Worm (Caenorhabditis elegans) whole organism, midembryonic: ENCODE data around the gene glp-1.

Experiments used
- T22C8.4 ChIP-seq: fragments of 200-800 bp; sonication (Bioruptor generic); IDR thresholded peaks from 2 replicates; pipeline ENCODE4 v1.3.6; 2022; ENCODE audit warnings: missing genetic modification characterization, missing compliant biosample characterization
- cog-1 ChIP-seq: sonication (generic microtip); optimal IDR thresholded peaks from 2 replicates; lab custom pipeline; 2016; ENCODE audit warnings: missing genetic modification characterization, missing compliant biosample characterization
- flt-1 ChIP-seq: fragments of 200-800 bp; sonication (Bioruptor generic); IDR thresholded peaks from 2 replicates; pipeline ENCODE4 v1.3.6; 2022; ENCODE audit warnings: missing genetic modification characterization, missing compliant biosample characterization
- klf-2 ChIP-seq: fragments of 200-800 bp; sonication (Bioruptor generic); conservative IDR thresholded peaks from 2 replicates; pipeline ENCODE4 v1.3.6; 2022; ENCODE audit warnings: missing genetic modification reagents, missing genetic modification characterization, missing compliant biosample characterization
- med-1 ChIP-seq: sonication (generic microtip); optimal IDR thresholded peaks from 2 replicates; lab custom pipeline; 2017; ENCODE audit warnings: missing genetic modification characterization, mild to moderate bottlenecking, missing compliant biosample characterization, antibody characterized with exemption, missing genetic modification reagents; ENCODE audit not compliant: insufficient read depth
- ref-1 ChIP-seq: fragments of 200-800 bp; sonication (Bioruptor generic); conservative IDR thresholded peaks from 2 replicates; pipeline ENCODE4 v1.3.6; 2022; ENCODE audit warnings: missing genetic modification reagents, missing genetic modification characterization, missing compliant biosample characterization
- tab-1 ChIP-seq: fragments of 200-800 bp; sonication (Bioruptor generic); IDR thresholded peaks from 2 replicates; pipeline ENCODE4 v1.3.6; 2022; ENCODE audit warnings: missing genetic modification characterization, missing compliant biosample characterization
- ztf-23 ChIP-seq: fragments of 200-800 bp; sonication (Bioruptor generic); IDR thresholded peaks from 2 replicates; pipeline ENCODE4 v1.3.6; 2022; ENCODE audit warnings: missing genetic modification reagents, missing genetic modification characterization, missing compliant biosample characterization
- ztf-29 ChIP-seq: fragments of 200-800 bp; sonication (Bioruptor generic); IDR thresholded peaks from 2 replicates; pipeline ENCODE4 v1.3.6; 2022; ENCODE audit warnings: missing genetic modification reagents, missing genetic modification characterization, missing compliant biosample characterization

Gene glp-1

DNA sequence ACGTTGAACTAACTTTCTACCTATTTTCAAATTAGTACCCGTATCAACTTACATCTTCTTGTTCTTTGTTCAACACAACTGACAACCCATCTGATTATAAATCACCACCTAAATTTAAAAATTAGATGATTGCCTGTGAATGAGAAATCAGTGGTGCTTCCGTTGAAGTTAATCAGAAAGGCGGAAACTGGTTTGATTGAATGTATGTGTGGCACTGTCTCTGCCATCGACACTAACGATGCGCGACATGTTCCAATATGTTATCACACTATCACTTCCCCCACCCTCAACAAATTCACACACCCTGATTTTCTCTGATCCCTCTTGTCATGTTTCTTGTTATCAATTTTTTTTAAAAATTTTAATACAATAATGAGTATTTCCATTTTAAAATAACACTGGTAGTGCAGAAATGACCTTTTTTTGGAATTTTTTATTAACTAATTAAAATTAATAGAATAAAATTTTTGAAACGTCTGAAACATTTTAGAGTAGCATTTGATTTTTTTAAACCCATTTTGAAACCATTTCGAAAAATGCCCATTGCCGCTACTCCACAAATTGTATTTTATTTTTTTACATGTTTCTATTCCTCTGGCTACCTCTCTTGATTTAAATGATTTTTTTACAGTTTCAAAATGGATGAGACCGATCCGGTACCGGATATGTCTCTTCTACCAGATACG lies 27.0 kb downstream of the glp-1 start, which contains the start of gene ced-11:
TSS of gene ced-11 (plus strand) at position 636 of the 686 bp plus-strand sequence.
- no peak for TF ChIP-seq cog-1 (tag; lab: Kevin White, UChicago)
- no peak for TF ChIP-seq flt-1 (GFP tag; lab: Robert Waterston, UW)
- TF ChIP-seq med-1 (GFP tag; lab: Kevin White, UChicago) = no peak
- no peak for TF ChIP-seq tab-1
- TF ChIP-seq ztf-23 (GFP tag; lab: Robert Waterston, UW) = no peak
- TF ChIP-seq klf-2 (GFP tag; lab: Robert Waterston, UW) = no peak
- no peak for TF ChIP-seq ztf-29 (GFP tag; lab: Robert Waterston, UW)
- TF ChIP-seq T22C8.4 (GFP tag; lab: Robert Waterston, UW) = no peak
- no peak for TF ChIP-seq ref-1 (GFP tag; lab: Robert Waterston, UW)

- TF ChIP-seq flt-1 (GFP tag; lab: Robert Waterston, UW) = no peak
- no peak for TF ChIP-seq ref-1 (GFP tag; lab: Robert Waterston, UW)
- TF ChIP-seq cog-1 (tag; lab: Kevin White, UChicago) = no peak
- TF ChIP-seq ztf-29 (GFP tag; lab: Robert Waterston, UW) = no peak
- no peak for TF ChIP-seq tab-1
- no peak for TF ChIP-seq med-1 (GFP tag; lab: Kevin White, UChicago)
- TF ChIP-seq klf-2 (GFP tag; lab: Robert Waterston, UW) = no peak
- TF ChIP-seq T22C8.4 (GFP tag; lab: Robert Waterston, UW) = no peak
- no peak for TF ChIP-seq ztf-23 (GFP tag; lab: Robert Waterston, UW)
These were observed 33.8 kb downstream of the glp-1 start, which contains the start of gene sec-16A.1 for ce11 chrIII:9125789-9126304. Gene sec-16A.1, plus strand, starts transcription at chrIII:9125839.

DNA sequence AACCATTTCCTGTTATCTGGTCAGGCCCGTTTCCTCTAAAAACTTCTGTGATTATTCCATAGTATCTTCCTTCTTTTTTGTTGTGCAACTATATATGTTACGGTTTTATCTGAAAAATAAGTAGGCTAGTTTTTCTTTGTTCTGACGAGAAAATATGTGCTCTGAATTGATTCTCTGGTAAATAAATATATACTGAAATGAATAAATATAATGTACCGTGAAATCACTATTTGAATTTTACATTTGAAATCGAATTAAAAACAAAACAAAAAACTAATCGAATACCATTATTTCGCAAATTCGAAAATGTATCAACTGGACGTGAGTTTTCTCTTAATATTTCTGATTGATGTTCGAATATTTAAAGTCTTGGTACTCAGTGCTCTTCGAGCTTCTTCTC lies 38.5 kb downstream of the glp-1 start, which contains the start of gene ZK512.10:
TSS of gene ZK512.10 (plus strand) at position 301 of the 400 bp plus-strand sequence.
- no peak for TF ChIP-seq med-1 (GFP tag; lab: Kevin White, UChicago)
- no peak for TF ChIP-seq ztf-29 (GFP tag; lab: Robert Waterston, UW)
- no peak for TF ChIP-seq T22C8.4 (GFP tag; lab: Robert Waterston, UW)
- no peak for TF ChIP-seq flt-1 (GFP tag; lab: Robert Waterston, UW)
- TF ChIP-seq cog-1 (tag; lab: Kevin White, UChicago) = no peak
- TF ChIP-seq ref-1 (GFP tag; lab: Robert Waterston, UW) = no peak
- no peak for TF ChIP-seq klf-2 (GFP tag; lab: Robert Waterston, UW)
- no peak for TF ChIP-seq tab-1
- TF ChIP-seq ztf-23 (GFP tag; lab: Robert Waterston, UW) = no peak

- TF ChIP-seq klf-2 (GFP tag; lab: Robert Waterston, UW) (no peak), ztf-23 (GFP tag; lab: Robert Waterston, UW) (no peak), med-1 (GFP tag; lab: Kevin White, UChicago) (no peak), T22C8.4 (GFP tag; lab: Robert Waterston, UW) (no peak), tab-1 (no peak), flt-1 (GFP tag; lab: Robert Waterston, UW) (no peak), ztf-29 (GFP tag; lab: Robert Waterston, UW) (no peak), ref-1 (GFP tag; lab: Robert Waterston, UW) (no peak), cog-1 (tag; lab: Kevin White, UChicago) (no peak)
These were observed 44.5 kb downstream of the glp-1 start, which contains the start of gene eat-4 for ce11 chrIII:9136587-9136986. Gene eat-4, plus strand, starts transcription at chrIII:9136887.

ce11 chrIII:9138601-9139000 lies 46.6 kb downstream of the glp-1 start, which contains the start of gene ZK512.7:
Gene ZK512.7, minus strand, starts transcription at chrIII:9138701.
- TF ChIP-seq ref-1 (GFP tag; lab: Robert Waterston, UW) = no peak
- TF ChIP-seq flt-1 (GFP tag; lab: Robert Waterston, UW) = no peak
- no peak for TF ChIP-seq T22C8.4 (GFP tag; lab: Robert Waterston, UW)
- TF ChIP-seq ztf-29 (GFP tag; lab: Robert Waterston, UW) = no peak
- TF ChIP-seq klf-2 (GFP tag; lab: Robert Waterston, UW) = no peak
- no peak for TF ChIP-seq cog-1 (tag; lab: Kevin White, UChicago)
- no peak for TF ChIP-seq tab-1
- TF ChIP-seq med-1 (GFP tag; lab: Kevin White, UChicago) = no peak
- no peak for TF ChIP-seq ztf-23 (GFP tag; lab: Robert Waterston, UW)

DNA sequence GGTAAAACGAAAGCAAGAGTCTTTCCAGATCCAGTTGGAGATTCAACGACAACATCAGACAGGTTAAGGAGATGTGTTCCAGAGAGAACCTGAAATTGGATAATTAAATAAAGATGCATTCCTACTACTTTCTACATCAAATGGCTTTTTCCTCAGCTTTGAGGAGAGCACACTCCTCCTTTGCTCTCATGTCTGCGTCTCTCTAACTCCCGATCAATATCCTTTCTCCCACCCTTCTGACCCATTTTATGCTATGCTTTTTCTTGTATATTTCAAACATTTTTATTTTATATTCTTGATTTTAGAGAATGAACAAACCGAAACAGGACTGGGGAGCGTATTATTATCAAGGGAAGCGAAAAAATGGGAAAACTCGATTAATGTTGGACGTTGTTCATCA lies 51.9 kb downstream of the glp-1 start, which contains the start of gene ZK512.11:
TSS of gene ZK512.11 (plus strand) at position 301 of the 400 bp plus-strand sequence.
- no peak for TF ChIP-seq ztf-23 (GFP tag; lab: Robert Waterston, UW)
- no peak for TF ChIP-seq flt-1 (GFP tag; lab: Robert Waterston, UW)
- TF ChIP-seq tab-1 = no peak
- no peak for TF ChIP-seq ref-1 (GFP tag; lab: Robert Waterston, UW)
- TF ChIP-seq T22C8.4 (GFP tag; lab: Robert Waterston, UW) = peak; percentile 23; the same call in 1 of the 2 replicates

ce11 chrIII:9144744-9145390 lies 52.8 kb downstream of the glp-1 start, which contains the start of the genes ZK512.2 and ZK512.4:
Gene ZK512.2, minus strand, starts transcription at chrIII:9144794.
Gene ZK512.4, plus strand, starts transcription at chrIII:9145340.
- no peak for TF ChIP-seq klf-2 (GFP tag; lab: Robert Waterston, UW)
- no peak for TF ChIP-seq tab-1
- TF ChIP-seq flt-1 (GFP tag; lab: Robert Waterston, UW) = no peak
- TF ChIP-seq cog-1 (tag; lab: Kevin White, UChicago) = no peak
- no peak for TF ChIP-seq T22C8.4 (GFP tag; lab: Robert Waterston, UW)
- TF ChIP-seq ref-1 (GFP tag; lab: Robert Waterston, UW) = no peak
- no peak for TF ChIP-seq ztf-23 (GFP tag; lab: Robert Waterston, UW)
- TF ChIP-seq ztf-29 (GFP tag; lab: Robert Waterston, UW) = no peak
- no peak for TF ChIP-seq med-1 (GFP tag; lab: Kevin White, UChicago)

DNA sequence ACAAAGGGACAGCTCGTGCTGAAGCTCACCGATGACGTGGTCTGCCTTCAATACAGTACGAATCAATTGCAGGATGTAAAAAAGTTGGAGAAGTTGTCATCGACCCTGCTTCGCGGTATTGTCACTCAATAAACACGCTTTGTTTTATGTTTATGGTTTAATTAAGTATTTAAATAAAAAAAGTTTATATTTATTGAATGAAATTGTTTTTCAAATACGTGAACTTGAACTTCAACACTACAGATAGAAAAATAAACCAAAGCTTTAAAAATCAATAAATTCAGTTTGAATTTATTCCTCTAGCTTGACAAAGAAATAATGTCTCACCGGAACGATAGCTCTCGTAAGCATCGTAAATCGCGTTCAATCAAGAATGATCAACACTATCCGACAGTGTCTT lies 53.7 kb downstream of the glp-1 start, which contains the start of gene ZK512.8:
TSS of gene ZK512.8 (plus strand) at position 301 of the 400 bp plus-strand sequence.
- TF ChIP-seq cog-1 (tag; lab: Kevin White, UChicago) = no peak
- no peak for TF ChIP-seq T22C8.4 (GFP tag; lab: Robert Waterston, UW)
